Worm (Caenorhabditis elegans): ENCODE measurements around the gene gst-38.

- TF ChIP-seq ama-1 (optimal IDR thresholded peaks at IDR 0.05) (no peak), ama-1 (GFP tag; optimal IDR thresholded peaks at IDR 0.05) (no peak), B0336.3 (GFP tag; IDR thresholded peaks at IDR 0.05) (no peak), ceh-100 (GFP tag; IDR thresholded peaks at IDR 0.05) (no peak), nhr-179 (tag; optimal IDR thresholded peaks at IDR 0.05) (no peak), pha-4 (tag; optimal IDR thresholded peaks at IDR 0.05) (no peak), bed-1 (GFP tag; IDR thresholded peaks at IDR 0.05) (no peak), K12H6.12 (tag; optimal IDR thresholded peaks at IDR 0.05) (no peak), unc-130 (GFP tag; optimal IDR thresholded peaks at IDR 0.05) (no peak)
Measured at ce11 chrV:15888751-15889150, 27.1 kb downstream of the gst-38 start, which contains the start of gene cgt-1.
